Fruit fly (Drosophila melanogaster) whole organism, wandering third instar larva: ENCODE measurements around the gene Sp7.

ENCODE experiments used
- CG32264 ChIP-seq: fragments of 200-800 bp; sonication (Bioruptor generic); optimal IDR thresholded peaks from 2 replicates; lab custom pipeline; 2016; ENCODE audit warnings: missing biosample characterization, missing genetic modification characterization
- CrebA ChIP-seq: fragments of 200-800 bp; sonication (Bioruptor generic); optimal IDR thresholded peaks from 2 replicates; lab custom pipeline; 2016; ENCODE audit warnings: missing biosample characterization, mild to moderate bottlenecking, missing genetic modification characterization, borderline replicate concordance
- Dfd ChIP-seq: fragments of >200 bp; optimal IDR thresholded peaks from 2 replicates; lab custom pipeline; 2017; ENCODE audit warnings: missing biosample characterization, missing genetic modification characterization
- GATAd ChIP-seq: sonication (Bioruptor generic); optimal IDR thresholded peaks from 2 replicates; lab custom pipeline; 2016; ENCODE audit warnings: missing biosample characterization, missing genetic modification characterization
- HLH106 ChIP-seq: fragments of 200-800 bp; optimal IDR thresholded peaks from 3 replicates; lab custom pipeline; 2019; ENCODE audit warnings: missing biosample characterization, mild to moderate bottlenecking, missing genetic modification characterization, moderate library complexity
- Hnf4 ChIP-seq: fragments of 200-800 bp; sonication (Bioruptor generic); optimal IDR thresholded peaks from 2 replicates; lab custom pipeline; 2016; ENCODE audit warnings: missing biosample characterization, mild to moderate bottlenecking, missing genetic modification characterization
- Hr78 ChIP-seq: fragments of >200 bp; optimal IDR thresholded peaks from 2 replicates; lab custom pipeline; 2017; ENCODE audit warnings: missing biosample characterization, missing genetic modification characterization
- Hr83 ChIP-seq: fragments of 200-300 bp; sonication (Bioruptor generic); optimal IDR thresholded peaks from 2 replicates; lab custom pipeline; 2016; ENCODE audit warnings: missing biosample characterization, mild to moderate bottlenecking, missing genetic modification characterization, moderate library complexity; ENCODE audit not compliant: poor library complexity, severe bottlenecking
- Jra ChIP-seq: sonication (Bioruptor generic); optimal IDR thresholded peaks from 2 replicates; lab custom pipeline; 2016; ENCODE audit warnings: missing biosample characterization, missing genetic modification characterization
- Mio ChIP-seq: sonication (Bioruptor generic); optimal IDR thresholded peaks from 2 replicates; lab custom pipeline; 2016; ENCODE audit warnings: missing biosample characterization, missing genetic modification characterization
- Myc ChIP-seq: fragments of >200 bp; optimal IDR thresholded peaks from 2 replicates; lab custom pipeline; 2017
- N ChIP-seq: fragments of >200 bp; optimal IDR thresholded peaks from 2 replicates; lab custom pipeline; 2018; ENCODE audit warnings: missing biosample characterization, missing external identifiers, missing genetic modification characterization
- Rel ChIP-seq, 2 experiments: fragments of 200-800 bp; sonication (Bioruptor generic) in 1 of 2; optimal IDR thresholded peaks; 2 replicates in 1 of 2; 3 replicates in 1 of 2; lab custom pipeline; 2016 to 2019; ENCODE audit warnings: mild to moderate bottlenecking in 2 of 2, missing biosample characterization in 2 of 2, missing genetic modification characterization in 2 of 2, moderate library complexity in 1 of 2
- Sp1 ChIP-seq: fragments of 200-800 bp; sonication (Bioruptor generic); optimal IDR thresholded peaks from 3 replicates; lab custom pipeline; 2019; ENCODE audit warnings: missing biosample characterization, mild to moderate bottlenecking, missing genetic modification characterization, moderate library complexity
- Vsx2 ChIP-seq: fragments of 200-300, 225-300 bp; sonication (Bioruptor generic); optimal IDR thresholded peaks from 2 replicates; lab custom pipeline; 2018; ENCODE audit warnings: missing biosample characterization, missing genetic modification characterization; ENCODE audit not compliant: partially characterized antibody
- dl ChIP-seq, 2 experiments: fragments of 175-275, 200-275 bp in 1 of 2; fragments of 200-275 bp in 1 of 2; sonication (Bioruptor generic); optimal IDR thresholded peaks; lab custom pipeline; 2018; ENCODE audit warnings: mild to moderate bottlenecking in 2 of 2, missing biosample characterization in 2 of 2, missing genetic modification characterization in 2 of 2, moderate library complexity in 2 of 2; ENCODE audit not compliant: partially characterized antibody in 2 of 2, insufficient read depth in 1 of 2
- dmrt93B ChIP-seq: fragments of 200-800 bp; sonication (Bioruptor generic); optimal IDR thresholded peaks from 2 replicates; lab custom pipeline; 2018; ENCODE audit warnings: missing biosample characterization, mild to moderate bottlenecking, missing genetic modification characterization
- dsf ChIP-seq: sonication (Bioruptor generic); optimal IDR thresholded peaks from 2 replicates; lab custom pipeline; 2016; ENCODE audit warnings: missing biosample characterization, missing genetic modification characterization, borderline replicate concordance
- foxo ChIP-seq, 2 experiments: fragments of 200-800 bp; sonication (Bioruptor generic); optimal IDR thresholded peaks; 2 replicates in 1 of 2; 3 replicates in 1 of 2; lab custom pipeline; 2016 to 2017; ENCODE audit warnings: missing biosample characterization in 2 of 2, missing genetic modification characterization in 2 of 2
- fru ChIP-seq: fragments of 200-800 bp; sonication (Bioruptor generic); optimal IDR thresholded peaks from 3 replicates; lab custom pipeline; 2016; ENCODE audit warnings: missing biosample characterization, mild to moderate bottlenecking, missing genetic modification characterization
- h ChIP-seq: fragments of 200-800 bp; sonication (Bioruptor generic); optimal IDR thresholded peaks from 3 replicates; lab custom pipeline; 2016; ENCODE audit warnings: missing biosample characterization, mild to moderate bottlenecking, missing genetic modification characterization
- jim ChIP-seq: fragments of 175-275, 200-325 bp; sonication (Bioruptor generic); optimal IDR thresholded peaks from 2 replicates; lab custom pipeline; 2016; ENCODE audit warnings: missing biosample characterization, mild to moderate bottlenecking, missing genetic modification characterization
- pan ChIP-seq: fragments of >200 bp; optimal IDR thresholded peaks from 2 replicates; lab custom pipeline; 2017
- psq ChIP-seq: fragments of 200-800 bp; sonication (Bioruptor generic); optimal IDR thresholded peaks from 3 replicates; lab custom pipeline; 2017; ENCODE audit warnings: missing biosample characterization, mild to moderate bottlenecking, missing genetic modification characterization, moderate library complexity
- rgr ChIP-seq: fragments of 200-800 bp; sonication (Bioruptor generic); optimal IDR thresholded peaks from 3 replicates; lab custom pipeline; 2016; ENCODE audit warnings: missing biosample characterization, mild to moderate bottlenecking, missing genetic modification characterization
- sage ChIP-seq: fragments of 200-800 bp; sonication (Bioruptor generic); optimal IDR thresholded peaks from 2 replicates; lab custom pipeline; 2016; ENCODE audit warnings: missing biosample characterization, mild to moderate bottlenecking, missing genetic modification characterization
- sv ChIP-seq: fragments of 200-800 bp; sonication (Bioruptor generic); optimal IDR thresholded peaks from 3 replicates; lab custom pipeline; 2016; ENCODE audit warnings: missing biosample characterization, missing genetic modification characterization
- tai ChIP-seq: sonication (Bioruptor generic); optimal IDR thresholded peaks from 2 replicates; lab custom pipeline; 2016; ENCODE audit warnings: missing biosample characterization, missing genetic modification characterization
- usp ChIP-seq: fragments of >200 bp; optimal IDR thresholded peaks from 2 replicates; lab custom pipeline; 2017; ENCODE audit warnings: missing biosample characterization, missing genetic modification characterization

Gene Sp7

dm6 chr3R:7782933-7783686, 23.5 kb downstream of the Sp7 start, which contains the start of gene CG18747:
CG18747 (minus strand) TSS chr3R:7783446.
- no peak for TF ChIP-seq dl (GFP tag; optimal IDR thresholded peaks at IDR 0.05; lab: Kevin White, UChicago; ENCODE audit: insufficient read depth in 1 of 2, partially characterized antibody in 2 of 2)
- TF ChIP-seq Myc: no peak
- no peak for TF ChIP-seq Rel (GFP tag; optimal IDR thresholded peaks at IDR 0.05; lab: Kevin White, UChicago)
- peak; percentile 35 for TF ChIP-seq Rel (tag; optimal IDR thresholded peaks at IDR 0.05; lab: Kevin White, UChicago)

dm6 chr3R:7785784-7786183, 26.2 kb downstream of the Sp7 start, which contains the start of gene CG18745:
CG18745 (minus strand) TSS chr3R:7786119.
- no peak for TF ChIP-seq CrebA (GFP tag; lab: Kevin White, UChicago)
- no peak for TF ChIP-seq Mio (GFP tag; lab: Kevin White, UChicago)
- no peak for TF ChIP-seq CG32264 (GFP tag; lab: Kevin White, UChicago)
- no peak for TF ChIP-seq psq
- no peak for TF ChIP-seq Hr78 (GFP tag; lab: Kevin White, UChicago)
- TF ChIP-seq Rel (GFP tag; optimal IDR thresholded peaks at IDR 0.05; lab: Kevin White, UChicago): no peak
- TF ChIP-seq Rel (tag; optimal IDR thresholded peaks at IDR 0.05; lab: Kevin White, UChicago): peak; percentile 40
- no peak for TF ChIP-seq Hr83 (GFP tag; lab: Kevin White, UChicago)
- TF ChIP-seq foxo (GFP tag; optimal IDR thresholded peaks at IDR 0.05; lab: Kevin White, UChicago): no peak
- TF ChIP-seq N (GFP tag; lab: Kevin White, UChicago): no peak
- no peak for TF ChIP-seq Dfd (GFP tag; lab: Kevin White, UChicago)
- no peak for TF ChIP-seq Hnf4 (GFP tag; lab: Kevin White, UChicago)
- no peak for TF ChIP-seq HLH106 (tag; lab: Kevin White, UChicago)
- peak; percentile 11 for TF ChIP-seq Jra (GFP tag; lab: Kevin White, UChicago)
- no peak for TF ChIP-seq dsf (GFP tag; lab: Kevin White, UChicago)
- TF ChIP-seq tai (GFP tag; lab: Kevin White, UChicago): no peak
- TF ChIP-seq jim (GFP tag; lab: Kevin White, UChicago): no peak
- no peak for TF ChIP-seq sage (GFP tag; lab: Kevin White, UChicago)
- TF ChIP-seq rgr (GFP tag; lab: Kevin White, UChicago): peak; percentile 15

dm6 chr3R:7787899-7788298, 28.3 kb downstream of the Sp7 start, which contains the start of gene CG18748:
CG18748 (minus strand) TSS chr3R:7787923.
- no peak for TF ChIP-seq Rel (GFP tag; optimal IDR thresholded peaks at IDR 0.05; lab: Kevin White, UChicago)
- peak; percentile 96 for TF ChIP-seq Rel (tag; optimal IDR thresholded peaks at IDR 0.05; lab: Kevin White, UChicago)
- peak; percentile 11 for TF ChIP-seq CrebA (GFP tag; lab: Kevin White, UChicago)
- no peak for TF ChIP-seq HLH106 (tag; lab: Kevin White, UChicago)

- no peak for TF ChIP-seq sv (GFP tag; lab: Kevin White, UChicago)
- no peak for TF ChIP-seq Dfd (GFP tag; lab: Kevin White, UChicago)
- TF ChIP-seq Sp1 (GFP tag; lab: Kevin White, UChicago): no peak
- no peak for TF ChIP-seq Vsx2 (GFP tag; lab: Kevin White, UChicago)
- TF ChIP-seq dmrt93B: no peak
- TF ChIP-seq Jra (GFP tag; lab: Kevin White, UChicago): no peak
- no peak for TF ChIP-seq CrebA (GFP tag; lab: Kevin White, UChicago)
- no peak for TF ChIP-seq usp
- no peak for TF ChIP-seq GATAd (GFP tag; lab: Kevin White, UChicago)
- TF ChIP-seq CG32264 (GFP tag; lab: Kevin White, UChicago): no peak
- TF ChIP-seq, all 38 proteins: peak for 0
These were observed 30.5 kb downstream of the Sp7 start, which contains the start of gene CG18746 for dm6 chr3R:7790087-7790486. CG18746 (minus strand) TSS chr3R:7790187.

dm6 chr3R:7790583-7791034, 31.0 kb downstream of the Sp7 start, which contains the start of gene CG10086:
CG10086 (plus strand) TSS chr3R:7790633.
- TF ChIP-seq h: peak; percentile 22
- no peak for TF ChIP-seq pan
- no peak for TF ChIP-seq Rel (GFP tag; optimal IDR thresholded peaks at IDR 0.05; lab: Kevin White, UChicago)
- peak; percentile 2 for TF ChIP-seq Rel (tag; optimal IDR thresholded peaks at IDR 0.05; lab: Kevin White, UChicago)
- TF ChIP-seq psq: no peak
- no peak for TF ChIP-seq rgr (GFP tag; lab: Kevin White, UChicago)
- TF ChIP-seq fru (GFP tag; lab: Kevin White, UChicago): no peak
- no peak for TF ChIP-seq Hnf4 (GFP tag; lab: Kevin White, UChicago)
